Fruit fly (Drosophila melanogaster) whole organism, embryonic: Measurements from ENCODE around the gene CG5381.

Experiments used
- CG10209 ChIP-seq: fragments of 200-800 bp; sonication (Bioruptor generic); optimal IDR thresholded peaks from 3 replicates; lab custom pipeline; 2017; ENCODE audit warnings: missing biosample characterization, mild to moderate bottlenecking, missing genetic modification characterization, missing genetic modification reagents
- CG1024 ChIP-seq: fragments of 200-800 bp; sonication (Bioruptor generic); IDR thresholded peaks from 2 replicates; pipeline ENCODE4 v1.3.6; 2022; ENCODE audit warnings: missing biosample characterization, missing genetic modification characterization
- CG11560 ChIP-seq: fragments of 200-800 bp; sonication (Bioruptor generic); IDR thresholded peaks from 3 replicates; pipeline ENCODE4 v1.3.6; 2022; ENCODE audit warnings: missing biosample characterization, missing genetic modification characterization
- CG11723 ChIP-seq: fragments of 200-800 bp; sonication (Bioruptor generic); optimal IDR thresholded peaks from 2 replicates; lab custom pipeline; 2017; ENCODE audit warnings: missing biosample characterization, mild to moderate bottlenecking, missing genetic modification characterization
- CG12155 ChIP-seq: fragments of 200-800 bp; sonication (Bioruptor generic); optimal IDR thresholded peaks from 3 replicates; lab custom pipeline; 2016; ENCODE audit warnings: missing biosample characterization, missing genetic modification characterization
- CG14014 ChIP-seq: fragments of 200-800 bp; sonication (Bioruptor generic); IDR thresholded peaks from 2 replicates; pipeline ENCODE4 v1.3.6; 2022; ENCODE audit warnings: missing biosample characterization, missing genetic modification characterization
- CG15073 ChIP-seq: fragments of 200-800 bp; sonication (Bioruptor generic); optimal IDR thresholded peaks from 2 replicates; lab custom pipeline; 2016; ENCODE audit warnings: missing biosample characterization, missing genetic modification characterization
- CG15269 ChIP-seq: fragments of 200-800 bp; sonication (Bioruptor generic); optimal IDR thresholded peaks from 2 replicates; lab custom pipeline; 2018; ENCODE audit warnings: missing biosample characterization, mild to moderate bottlenecking, missing genetic modification characterization, moderate library complexity
- CG17612 ChIP-seq: fragments of 200-800 bp; sonication (Bioruptor generic); IDR thresholded peaks from 2 replicates; pipeline ENCODE4 v1.3.6; 2022; ENCODE audit warnings: missing biosample characterization, missing genetic modification characterization
- CG17802 ChIP-seq: fragments of 200-800 bp; sonication (Bioruptor generic); optimal IDR thresholded peaks from 2 replicates; lab custom pipeline; 2018; ENCODE audit warnings: missing biosample characterization, mild to moderate bottlenecking, missing genetic modification characterization, moderate library complexity
- CG2712 ChIP-seq: fragments of 200-800 bp; optimal IDR thresholded peaks from 3 replicates; lab custom pipeline; 2019; ENCODE audit warnings: missing biosample characterization, mild to moderate bottlenecking, missing genetic modification characterization, moderate library complexity
- CG3407 ChIP-seq: fragments of 200-800 bp; sonication (Bioruptor generic); optimal IDR thresholded peaks from 2 replicates; lab custom pipeline; 2018; ENCODE audit warnings: missing biosample characterization, mild to moderate bottlenecking, missing genetic modification characterization
- CG4282 ChIP-seq: fragments of 200-800 bp; sonication (Bioruptor generic); optimal IDR thresholded peaks from 2 replicates; lab custom pipeline; 2016; ENCODE audit warnings: missing biosample characterization, missing genetic modification characterization
- CG4424 ChIP-seq: fragments of 200-800 bp; sonication (Bioruptor generic); optimal IDR thresholded peaks from 3 replicates; lab custom pipeline; 2016; ENCODE audit warnings: missing biosample characterization, missing genetic modification characterization
- CG6683 ChIP-seq: fragments of 200-800 bp; sonication (Bioruptor generic); optimal IDR thresholded peaks from 2 replicates; lab custom pipeline; 2017; ENCODE audit warnings: missing biosample characterization, mild to moderate bottlenecking, missing genetic modification characterization, missing genetic modification reagents
- CG6813 ChIP-seq: fragments of 200-800 bp; sonication (Bioruptor generic); optimal IDR thresholded peaks from 2 replicates; lab custom pipeline; 2017; ENCODE audit warnings: missing biosample characterization, missing genetic modification characterization, mild to moderate bottlenecking, moderate library complexity, missing genetic modification reagents
- CG7556 ChIP-seq: fragments of 200-800 bp; sonication (Bioruptor generic); optimal IDR thresholded peaks from 2 replicates; lab custom pipeline; 2017; ENCODE audit warnings: missing biosample characterization, mild to moderate bottlenecking, missing genetic modification characterization
- CG7839 ChIP-seq: fragments of 200-800 bp; sonication (Bioruptor generic); optimal IDR thresholded peaks from 3 replicates; lab custom pipeline; 2018; ENCODE audit warnings: missing biosample characterization, mild to moderate bottlenecking, missing genetic modification characterization, moderate library complexity
- Dfd ChIP-seq, 2 experiments: fragments of >200 bp; optimal IDR thresholded peaks; 2 replicates each; lab custom pipeline; 2017; ENCODE audit warnings: missing biosample characterization in 2 of 2, missing genetic modification characterization in 2 of 2
- Drgx ChIP-seq: fragments of 200-800 bp; sonication (Bioruptor generic); IDR thresholded peaks from 2 replicates; pipeline ENCODE4 v1.3.6; 2022; ENCODE audit warnings: missing biosample characterization, missing genetic modification characterization
- E2f2 ChIP-seq: fragments of 200-800 bp; sonication (Bioruptor generic); IDR thresholded peaks from 2 replicates; pipeline ENCODE4 v1.3.6; 2022; ENCODE audit warnings: missing biosample characterization, missing genetic modification characterization
- Fer1 ChIP-seq: fragments of 200-800 bp; sonication (Bioruptor generic); optimal IDR thresholded peaks from 2 replicates; lab custom pipeline; 2017; ENCODE audit warnings: missing biosample characterization, mild to moderate bottlenecking, missing genetic modification characterization
- GATAe ChIP-seq: fragments of 200-800 bp; sonication (Bioruptor generic); conservative IDR thresholded peaks from 2 replicates; pipeline ENCODE4 v1.3.6; 2022; ENCODE audit warnings: missing biosample characterization, missing genetic modification characterization
- H2.0 ChIP-seq: fragments of 200-800 bp; sonication (Bioruptor generic); IDR thresholded peaks from 2 replicates; pipeline ENCODE4 v1.3.6; 2022; ENCODE audit warnings: missing biosample characterization, missing genetic modification characterization
- Hr51 ChIP-seq, 2 experiments: fragments of 200-800 bp; sonication (Bioruptor generic); optimal IDR thresholded peaks; 2 replicates in 1 of 2; 3 replicates in 1 of 2; lab custom pipeline; 2016 to 2018; ENCODE audit warnings: missing biosample characterization in 2 of 2, missing genetic modification characterization in 2 of 2, mild to moderate bottlenecking in 1 of 2, moderate library complexity in 1 of 2
- Hr78 ChIP-seq, 2 experiments: fragments of 200-800 bp in 1 of 2; fragments of >200 bp in 1 of 2; sonication (Bioruptor generic) in 1 of 2; optimal IDR thresholded peaks; 2 replicates each; lab custom pipeline; 2017 to 2019; ENCODE audit warnings: missing biosample characterization in 2 of 2, missing genetic modification characterization in 2 of 2, mild to moderate bottlenecking in 1 of 2, moderate library complexity in 1 of 2
- Jarid2 ChIP-seq: fragments of 200-800 bp; sonication (Bioruptor generic); optimal IDR thresholded peaks from 3 replicates; lab custom pipeline; 2017; ENCODE audit warnings: mild to moderate bottlenecking, missing biosample characterization, missing genetic modification reagents, missing genetic modification characterization
- MBD-R2 ChIP-seq: fragments of 200-800 bp; sonication (Bioruptor generic); IDR thresholded peaks from 2 replicates; pipeline ENCODE4 v1.3.6; 2022; ENCODE audit warnings: missing biosample characterization, missing genetic modification characterization
- NC2α ChIP-seq: fragments of 200-800 bp; sonication (Bioruptor generic); optimal IDR thresholded peaks from 2 replicates; lab custom pipeline; 2016; ENCODE audit warnings: missing biosample characterization, missing genetic modification characterization
- NC2β ChIP-seq: fragments of 200-800 bp; sonication (Bioruptor generic); optimal IDR thresholded peaks from 2 replicates; lab custom pipeline; 2016; ENCODE audit warnings: missing biosample characterization, missing genetic modification characterization
- PHDP ChIP-seq: fragments of 200-800 bp; sonication (Bioruptor generic); optimal IDR thresholded peaks from 3 replicates; lab custom pipeline; 2018; ENCODE audit warnings: missing biosample characterization, mild to moderate bottlenecking, missing genetic modification characterization, moderate library complexity
- Ptx1 ChIP-seq: fragments of 200-800 bp; sonication (Bioruptor generic); IDR thresholded peaks from 2 replicates; pipeline ENCODE4 v1.3.6; 2022; ENCODE audit warnings: missing biosample characterization, missing genetic modification characterization
- Xbp1 ChIP-seq: fragments of 200-800 bp; sonication (Bioruptor generic); optimal IDR thresholded peaks from 3 replicates; lab custom pipeline; 2016; ENCODE audit warnings: missing biosample characterization, mild to moderate bottlenecking, missing genetic modification characterization
- ash1 ChIP-seq: fragments of 200-800 bp; sonication (Bioruptor generic); optimal IDR thresholded peaks from 2 replicates; lab custom pipeline; 2018; ENCODE audit warnings: missing biosample characterization, mild to moderate bottlenecking, missing genetic modification characterization
- bbx ChIP-seq: fragments of 200-800 bp; sonication (Bioruptor generic); IDR thresholded peaks from 2 replicates; pipeline ENCODE4 v1.3.6; 2022; ENCODE audit warnings: missing biosample characterization, missing genetic modification characterization; ENCODE audit not compliant: partially characterized antibody
- cas ChIP-seq: fragments of 200-800 bp; sonication (Bioruptor generic); IDR thresholded peaks from 2 replicates; pipeline ENCODE4 v1.3.6; 2022; ENCODE audit warnings: missing biosample characterization, missing genetic modification characterization
- crol ChIP-seq: fragments of 200-800 bp; sonication (Bioruptor generic); IDR thresholded peaks from 2 replicates; pipeline ENCODE4 v1.3.6; 2022; ENCODE audit warnings: missing biosample characterization, missing genetic modification characterization
- dan ChIP-seq: fragments of 200-800 bp; sonication (Bioruptor generic); IDR thresholded peaks from 2 replicates; pipeline ENCODE4 v1.3.6; 2022; ENCODE audit warnings: missing biosample characterization, missing genetic modification characterization
- danr ChIP-seq: fragments of 200-800 bp; sonication (Bioruptor generic); IDR thresholded peaks from 2 replicates; pipeline ENCODE4 v1.3.6; 2022; ENCODE audit warnings: missing biosample characterization, missing genetic modification characterization
- fd64A ChIP-seq: fragments of 200-800 bp; sonication (Bioruptor generic); optimal IDR thresholded peaks from 3 replicates; lab custom pipeline; 2018; ENCODE audit warnings: missing biosample characterization, mild to moderate bottlenecking, missing genetic modification characterization
- fru ChIP-seq: fragments of >200 bp; optimal IDR thresholded peaks from 2 replicates; lab custom pipeline; 2017
- hbn ChIP-seq: fragments of 200-800 bp; sonication (Bioruptor generic); IDR thresholded peaks from 2 replicates; pipeline ENCODE4 v1.3.6; 2022; ENCODE audit warnings: missing biosample characterization, missing genetic modification characterization; ENCODE audit not compliant: partially characterized antibody
- jumu ChIP-seq: fragments of 200-800 bp; sonication (Bioruptor generic); optimal IDR thresholded peaks from 3 replicates; lab custom pipeline; 2016; ENCODE audit warnings: missing biosample characterization, missing genetic modification characterization
- kni ChIP-seq: fragments of 200-800 bp; sonication (Bioruptor generic); optimal IDR thresholded peaks from 3 replicates; lab custom pipeline; 2017; ENCODE audit warnings: mild to moderate bottlenecking, missing biosample characterization, missing genetic modification reagents, missing genetic modification characterization
- pb ChIP-seq: fragments of 200-800 bp; sonication (Bioruptor generic); optimal IDR thresholded peaks from 3 replicates; lab custom pipeline; 2016; ENCODE audit warnings: missing biosample characterization, missing genetic modification characterization
- pzg ChIP-seq: fragments of 200-800 bp; sonication (Bioruptor generic); optimal IDR thresholded peaks from 3 replicates; lab custom pipeline; 2018; ENCODE audit warnings: missing biosample characterization, mild to moderate bottlenecking, missing genetic modification characterization, moderate library complexity
- sim ChIP-seq: fragments of 200-800 bp; sonication (Bioruptor generic); IDR thresholded peaks from 2 replicates; pipeline ENCODE4 v1.3.6; 2022; ENCODE audit warnings: missing biosample characterization, missing genetic modification characterization
- sug ChIP-seq: fragments of 200-800 bp; optimal IDR thresholded peaks from 2 replicates; lab custom pipeline; 2019; ENCODE audit warnings: missing biosample characterization, mild to moderate bottlenecking, missing genetic modification characterization, moderate library complexity
- ttk ChIP-seq: fragments of 200-800 bp; sonication (Bioruptor generic); IDR thresholded peaks from 2 replicates; pipeline ENCODE4 v2.1.2; 2022; ENCODE audit warnings: missing biosample characterization, missing genetic modification characterization
- vfl ChIP-seq: fragments of 200-800 bp; sonication (Bioruptor generic); optimal IDR thresholded peaks from 2 replicates; lab custom pipeline; 2016; ENCODE audit warnings: missing biosample characterization, missing genetic modification characterization
- zen2 ChIP-seq: fragments of 200-800 bp; sonication (Bioruptor generic); IDR thresholded peaks from 3 replicates; pipeline ENCODE4 v1.3.6; 2022; ENCODE audit warnings: missing biosample characterization, missing genetic modification characterization; ENCODE audit not compliant: partially characterized antibody
- zf30C ChIP-seq: fragments of 200-800 bp; sonication (Bioruptor generic); optimal IDR thresholded peaks from 3 replicates; lab custom pipeline; 2018; ENCODE audit warnings: missing biosample characterization, mild to moderate bottlenecking, missing genetic modification characterization

Gene CG5381

dm6 chr2L:10276846-10277245 lies 46.1 kb downstream of the CG5381 start (continued):
- TF ChIP-seq Hr78 (GFP tag; optimal IDR thresholded peaks at IDR 0.05; lab: Kevin White, UChicago) (no peak), CG15073 (GFP tag; lab: Kevin White, UChicago) (no peak), CG10209 (GFP tag; lab: Kevin White, UChicago) (no peak), CG4282 (GFP tag; lab: Kevin White, UChicago) (no peak), CG2712 (tag; lab: Kevin White, UChicago) (no peak), CG14014 (peak; percentile 28; the same call in 1 of the 2 replicates), NC2β (GFP tag; lab: Kevin White, UChicago) (peak; percentile 50), CG3407 (GFP tag; lab: Kevin White, UChicago) (peak; percentile 18), CG4424 (GFP tag; lab: Kevin White, UChicago) (no peak), kni (no peak), E2f2 (GFP tag; lab: Robert Waterston, UW) (no peak), danr (GFP tag; lab: Robert Waterston, UW) (no peak), Dfd (GFP tag; optimal IDR thresholded peaks at IDR 0.05; lab: Kevin White, UChicago) (no peak), Jarid2 (no peak), vfl (GFP tag; lab: Kevin White, UChicago) (no peak), sim (GFP tag; lab: Robert Waterston, UW) (peak; percentile 43; the same call in 1 of the 2 replicates), CG7556 (GFP tag; lab: Kevin White, UChicago) (no peak), cas (no peak), CG1024 (no peak), jumu (GFP tag; lab: Kevin White, UChicago) (no peak), fru (no peak), NC2α (GFP tag; lab: Kevin White, UChicago) (no peak), Fer1 (GFP tag; lab: Kevin White, UChicago) (no peak), Xbp1 (GFP tag; lab: Kevin White, UChicago) (peak; percentile 39), H2.0 (GFP tag; lab: Robert Waterston, UW) (peak; percentile 23; the same call in 1 of the 2 replicates), crol (no peak), GATAe (GFP tag; lab: Robert Waterston, UW) (no peak), zen2 (no peak), CG12155 (no peak), bbx (no peak), zf30C (GFP tag; lab: Kevin White, UChicago) (peak; percentile 89), CG6813 (GFP tag; lab: Kevin White, UChicago) (no peak), dan (GFP tag; lab: Robert Waterston, UW) (no peak), ash1 (GFP tag; lab: Kevin White, UChicago) (no peak), hbn (GFP tag; lab: Robert Waterston, UW) (no peak), Drgx (GFP tag; lab: Robert Waterston, UW) (peak; percentile 63), CG17802 (no peak), fd64A (no peak), CG11560 (no peak), CG11723 (GFP tag; lab: Kevin White, UChicago) (no peak), sug (tag; lab: Kevin White, UChicago) (no peak), Hr51 (GFP tag; optimal IDR thresholded peaks at IDR 0.05; lab: Kevin White, UChicago) (no peak), pzg (GFP tag; lab: Kevin White, UChicago) (no peak), pb (no peak), MBD-R2 (GFP tag; lab: Robert Waterston, UW) (no peak), ttk (no peak), CG17612 (GFP tag; lab: Robert Waterston, UW) (no peak), CG7839 (no peak), PHDP (tag; lab: Kevin White, UChicago) (no peak), Ptx1 (peak; percentile 40; the same call in 1 of the 2 replicates), CG15269 (no peak), CG6683 (GFP tag; lab: Kevin White, UChicago) (no peak)
